Worm (Caenorhabditis elegans) whole organism, young adult: Measurements from ENCODE around the gene F48E3.6.

ENCODE experiments used
- B0261.1 ChIP-seq: sonication (generic microtip); optimal IDR thresholded peaks from 2 replicates; lab custom pipeline; 2016; ENCODE audit warnings: mild to moderate bottlenecking, missing genetic modification characterization, moderate library complexity, missing compliant biosample characterization
- C06A6.2 ChIP-seq: fragments of 200-800 bp; sonication (Bioruptor generic); conservative IDR thresholded peaks from 2 replicates; pipeline ENCODE4 v1.3.6; 2022; ENCODE audit warnings: missing genetic modification characterization, missing compliant biosample characterization
- D2030.7 ChIP-seq: fragments of 200-800 bp; sonication (Bioruptor generic); IDR thresholded peaks from 2 replicates; pipeline ENCODE4 v1.3.6; 2022; ENCODE audit warnings: missing genetic modification reagents, missing genetic modification characterization, missing compliant biosample characterization
- F22D6.2 ChIP-seq: sonication (generic microtip); optimal IDR thresholded peaks from 2 replicates; lab custom pipeline; 2016; ENCODE audit warnings: mild to moderate bottlenecking, missing genetic modification characterization, missing compliant biosample characterization
- F55B11.4 ChIP-seq: sonication (generic microtip); optimal IDR thresholded peaks from 2 replicates; lab custom pipeline; 2016; ENCODE audit warnings: missing compliant biosample characterization, missing genetic modification characterization, borderline replicate concordance; ENCODE audit not compliant: insufficient read depth
- F57C9.4 ChIP-seq: sonication (generic microtip); optimal IDR thresholded peaks from 2 replicates; lab custom pipeline; 2017; ENCODE audit warnings: mild to moderate bottlenecking, missing genetic modification characterization, missing compliant biosample characterization
- T26A5.8 ChIP-seq: sonication (generic microtip); optimal IDR thresholded peaks from 2 replicates; lab custom pipeline; 2016; ENCODE audit warnings: missing genetic modification characterization, missing compliant biosample characterization
- Y95B8A.8 ChIP-seq: fragments of 200-800 bp; sonication (Bioruptor generic); IDR thresholded peaks from 2 replicates; pipeline ENCODE4 v1.3.6; 2022; ENCODE audit warnings: missing genetic modification reagents, missing genetic modification characterization, missing compliant biosample characterization
- akir-1 ChIP-seq: fragments of 200-800 bp; sonication (Bioruptor generic); optimal IDR thresholded peaks from 2 replicates; lab custom pipeline; 2018; ENCODE audit warnings: mild to moderate bottlenecking, missing genetic modification characterization, moderate library complexity, missing compliant biosample characterization
- aptf-2 ChIP-seq: fragments of 200-800 bp; sonication (Bioruptor generic); conservative IDR thresholded peaks from 2 replicates; pipeline ENCODE4 v1.3.6; 2022; ENCODE audit warnings: missing genetic modification reagents, missing genetic modification characterization, missing compliant biosample characterization
- aptf-3 ChIP-seq: fragments of 200-800 bp; sonication (Bioruptor generic); IDR thresholded peaks from 2 replicates; pipeline ENCODE4 v1.3.6; 2022; ENCODE audit warnings: missing genetic modification characterization, missing compliant biosample characterization
- attf-6 ChIP-seq: fragments of 200-800 bp; sonication (Bioruptor generic); IDR thresholded peaks from 2 replicates; pipeline ENCODE4 v1.3.6; 2022; ENCODE audit warnings: missing genetic modification reagents, missing genetic modification characterization, missing compliant biosample characterization
- bed-1 ChIP-seq: fragments of 200-800 bp; sonication (Bioruptor generic); IDR thresholded peaks from 2 replicates; pipeline ENCODE4 v1.3.6; 2022; ENCODE audit warnings: missing genetic modification reagents, missing genetic modification characterization, missing compliant biosample characterization
- cebp-1 ChIP-seq, 2 experiments: fragments of 200-800 bp in 1 of 2; sonication (Bioruptor generic) in 1 of 2; sonication (generic microtip) in 1 of 2; IDR thresholded peaks in 1 of 2; optimal IDR thresholded peaks in 1 of 2; 2 replicates each; pipeline versions ENCODE4 v1.3.6 to Lab custom; 2017 to 2022; ENCODE audit warnings: missing compliant biosample characterization in 2 of 2, missing genetic modification characterization in 2 of 2, mild to moderate bottlenecking in 1 of 2, missing genetic modification reagents in 1 of 2, moderate library complexity in 1 of 2
- cebp-2 ChIP-seq: fragments of 200-800 bp; sonication (Bioruptor generic); IDR thresholded peaks from 2 replicates; pipeline ENCODE4 v1.3.6; 2022; ENCODE audit warnings: missing genetic modification characterization, missing compliant biosample characterization
- ceh-40 ChIP-seq: fragments of 200-800 bp; sonication (Bioruptor generic); IDR thresholded peaks from 2 replicates; pipeline ENCODE4 v1.3.6; 2022; ENCODE audit warnings: missing genetic modification characterization, missing compliant biosample characterization
- ceh-91 ChIP-seq: fragments of 200-800 bp; sonication (Bioruptor generic); IDR thresholded peaks from 2 replicates; pipeline ENCODE4 v1.3.6; 2022; ENCODE audit warnings: missing genetic modification reagents, missing genetic modification characterization, missing compliant biosample characterization
- die-1 ChIP-seq: sonication (generic microtip); optimal IDR thresholded peaks from 2 replicates; lab custom pipeline; 2016; ENCODE audit warnings: missing genotype, mild to moderate bottlenecking, missing genetic modification characterization, missing compliant biosample characterization
- efl-1 ChIP-seq: fragments of 150-350 bp; optimal IDR thresholded peaks from 2 replicates; lab custom pipeline; 2014; ENCODE audit warnings: missing biosample characterization, missing genetic modification reagents, missing genetic modification characterization
- ekl-4 ChIP-seq: fragments of 200-800 bp; sonication (Bioruptor generic); IDR thresholded peaks from 2 replicates; pipeline ENCODE4 v1.3.6; 2022; ENCODE audit warnings: missing genetic modification reagents, missing genetic modification characterization, missing compliant biosample characterization
- ets-4 ChIP-seq: fragments of 200-800 bp; sonication (Bioruptor generic); optimal IDR thresholded peaks from 2 replicates; lab custom pipeline; 2018; ENCODE audit warnings: mild to moderate bottlenecking, missing genetic modification characterization, missing compliant biosample characterization
- fkh-3 ChIP-seq: sonication (generic microtip); optimal IDR thresholded peaks from 2 replicates; lab custom pipeline; 2016; ENCODE audit warnings: mild to moderate bottlenecking, missing genetic modification characterization, missing compliant biosample characterization
- him-1 ChIP-seq: sonication (generic microtip); optimal IDR thresholded peaks from 2 replicates; lab custom pipeline; 2016; ENCODE audit warnings: missing genotype, missing genetic modification reagents, missing genetic modification characterization, missing compliant biosample characterization
- hlh-26 ChIP-seq: fragments of 200-800 bp; sonication (Bioruptor generic); conservative IDR thresholded peaks from 2 replicates; pipeline ENCODE4 v1.3.6; 2022; ENCODE audit warnings: missing genetic modification reagents, missing genetic modification characterization, missing compliant biosample characterization
- let-526 ChIP-seq: fragments of 200-800 bp; sonication (Bioruptor generic); IDR thresholded peaks from 2 replicates; pipeline ENCODE4 v1.3.6; 2022; ENCODE audit warnings: missing genetic modification reagents, missing genetic modification characterization, missing compliant biosample characterization
- lin-40 ChIP-seq: sonication (generic microtip); optimal IDR thresholded peaks from 2 replicates; lab custom pipeline; 2016; ENCODE audit warnings: missing genetic modification characterization, mild to moderate bottlenecking, missing compliant biosample characterization, missing genotype, missing genetic modification reagents
- lir-1 ChIP-seq: fragments of 200-800 bp; sonication (Bioruptor generic); conservative IDR thresholded peaks from 2 replicates; pipeline ENCODE4 v1.3.6; 2022; ENCODE audit warnings: missing genetic modification reagents, missing genetic modification characterization, missing compliant biosample characterization
- mcd-1 ChIP-seq: fragments of 200-800 bp; sonication (Bioruptor generic); IDR thresholded peaks from 2 replicates; pipeline ENCODE4 v1.3.6; 2022; ENCODE audit warnings: missing genetic modification reagents, missing genetic modification characterization, missing compliant biosample characterization
- mel-28 ChIP-seq: sonication (generic microtip); optimal IDR thresholded peaks from 2 replicates; lab custom pipeline; 2016; ENCODE audit warnings: borderline replicate concordance, mild to moderate bottlenecking, missing genetic modification characterization, missing compliant biosample characterization
- nhr-179 ChIP-seq: sonication (generic microtip); optimal IDR thresholded peaks from 2 replicates; lab custom pipeline; 2016; ENCODE audit warnings: mild to moderate bottlenecking, missing genetic modification characterization, missing compliant biosample characterization
- nhr-27 ChIP-seq: fragments of 200-800 bp; sonication (Bioruptor generic); optimal IDR thresholded peaks from 2 replicates; lab custom pipeline; 2018; ENCODE audit warnings: mild to moderate bottlenecking, missing genetic modification characterization, moderate library complexity, missing compliant biosample characterization
- pbrm-1 ChIP-seq: fragments of 200-800 bp; sonication (Bioruptor generic); IDR thresholded peaks from 2 replicates; pipeline ENCODE4 v1.3.6; 2022; ENCODE audit warnings: missing genetic modification reagents, missing genetic modification characterization, missing compliant biosample characterization
- rcor-1 ChIP-seq: fragments of 200-800 bp; sonication (Bioruptor generic); IDR thresholded peaks from 2 replicates; pipeline ENCODE4 v1.3.6; 2022; ENCODE audit warnings: missing genetic modification reagents, missing genetic modification characterization, missing compliant biosample characterization
- repo-1 ChIP-seq: sonication (generic microtip); optimal IDR thresholded peaks from 2 replicates; lab custom pipeline; 2017; ENCODE audit warnings: mild to moderate bottlenecking, missing genetic modification characterization, missing compliant biosample characterization
- sdz-38 ChIP-seq: sonication (generic microtip); optimal IDR thresholded peaks from 2 replicates; lab custom pipeline; 2016; ENCODE audit warnings: missing genotype, missing genetic modification characterization, missing compliant biosample characterization
- snpc-1.1 ChIP-seq: sonication (generic microtip); optimal IDR thresholded peaks from 2 replicates; lab custom pipeline; 2017; ENCODE audit warnings: missing genetic modification characterization, mild to moderate bottlenecking, missing compliant biosample characterization, antibody characterized with exemption, moderate library complexity, missing genotype, missing genetic modification reagents; ENCODE audit not compliant: insufficient read depth
- snpc-3.4 ChIP-seq: sonication (generic microtip); optimal IDR thresholded peaks from 2 replicates; lab custom pipeline; 2017; ENCODE audit warnings: missing genetic modification characterization, mild to moderate bottlenecking, missing compliant biosample characterization, antibody characterized with exemption, moderate library complexity, missing genotype, missing genetic modification reagents
- snpc-4 ChIP-seq, 5 experiments: fragments of 150-350 bp in 1 of 5; sonication (generic microtip) in 4 of 5; optimal IDR thresholded peaks; 2 replicates each; lab custom pipeline; 2014 to 2018; ENCODE audit warnings: missing genetic modification characterization in 5 of 5, missing biosample characterization in 3 of 5, antibody characterized with exemption in 2 of 5, mild to moderate bottlenecking in 2 of 5, missing compliant biosample characterization in 2 of 5, missing genotype in 2 of 5, moderate library complexity in 2 of 5, missing genetic modification reagents in 1 of 5
- somi-1 ChIP-seq: fragments of 200-800 bp; sonication (Bioruptor generic); optimal IDR thresholded peaks from 2 replicates; lab custom pipeline; 2018; ENCODE audit warnings: mild to moderate bottlenecking, missing genetic modification characterization, missing compliant biosample characterization
- tbp1 ChIP-seq: fragments of 200-800 bp; sonication (Bioruptor generic); optimal IDR thresholded peaks from 2 replicates; lab custom pipeline; 2018; ENCODE audit warnings: mild to moderate bottlenecking, missing genetic modification characterization, missing compliant biosample characterization
- tlf-1 ChIP-seq: fragments of 200-800 bp; sonication (Bioruptor generic); optimal IDR thresholded peaks from 2 replicates; lab custom pipeline; 2018; ENCODE audit warnings: mild to moderate bottlenecking, missing genetic modification characterization, missing compliant biosample characterization
- ztf-18 ChIP-seq: sonication (generic microtip); optimal IDR thresholded peaks from 2 replicates; lab custom pipeline; 2016; ENCODE audit warnings: missing genotype, mild to moderate bottlenecking, missing genetic modification characterization, missing compliant biosample characterization
- ztf-26 ChIP-seq: sonication (generic microtip); optimal IDR thresholded peaks from 2 replicates; lab custom pipeline; 2017; ENCODE audit warnings: missing genetic modification characterization, missing compliant biosample characterization
- ztf-6 ChIP-seq: fragments of 200-800 bp; sonication (Bioruptor generic); IDR thresholded peaks from 2 replicates; pipeline ENCODE4 v1.3.6; 2022; ENCODE audit warnings: missing genetic modification reagents, missing genetic modification characterization, missing compliant biosample characterization

The F48E3.6 gene

ce11 chrX:7522595-7522994 lies 19.9 kb upstream of the F48E3.6 start:
- no peak for TF ChIP-seq F57C9.4 (tag; lab: Kevin White, UChicago)
- TF ChIP-seq aptf-3 (GFP tag; lab: Robert Waterston, UW) = no peak
- TF ChIP-seq tbp1 (GFP tag; lab: Kevin White, UChicago) = no peak
- TF ChIP-seq attf-6 (GFP tag; lab: Robert Waterston, UW) = no peak
- TF ChIP-seq repo-1 = no peak
- no peak for TF ChIP-seq F55B11.4
- no peak for TF ChIP-seq ztf-26
- no peak for TF ChIP-seq B0261.1 (tag; lab: Kevin White, UChicago)

DNA sequence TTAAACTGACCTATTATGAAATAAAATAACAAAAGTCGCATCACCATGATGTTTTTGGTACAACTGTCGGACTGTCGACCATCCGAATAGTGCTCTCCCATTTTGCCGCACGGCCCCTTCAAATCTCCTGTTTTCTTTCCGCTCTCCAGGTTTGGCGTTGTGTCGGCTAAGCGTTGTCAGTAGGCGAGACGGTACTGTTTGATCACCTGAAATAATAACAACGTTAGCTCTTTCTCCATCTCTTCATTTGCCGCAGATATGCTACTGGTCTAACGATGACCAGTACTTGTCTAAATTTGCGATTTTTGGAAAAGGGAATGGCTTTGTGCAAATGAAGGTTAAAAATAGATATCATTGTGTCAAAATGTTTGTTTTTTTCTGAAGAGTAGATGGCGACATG lies 16.9 kb upstream of the F48E3.6 start, which contains the start of gene chts-1:
Gene chts-1, minus strand, starts transcription at position 101 of the 400 bp plus-strand sequence.
- TF ChIP-seq lin-40 (tag; lab: Kevin White, UChicago) (no peak), ztf-6 (no peak), hlh-26 (GFP tag; lab: Robert Waterston, UW) (no peak), tbp1 (GFP tag; lab: Kevin White, UChicago) (no peak), somi-1 (GFP tag; lab: Kevin White, UChicago) (no peak), snpc-3.4 (no peak), F22D6.2 (tag; lab: Kevin White, UChicago) (no peak), ets-4 (GFP tag; lab: Kevin White, UChicago) (no peak), sdz-38 (no peak), bed-1 (GFP tag; lab: Robert Waterston, UW) (no peak), nhr-179 (tag; lab: Kevin White, UChicago) (no peak), aptf-3 (GFP tag; lab: Robert Waterston, UW) (no peak), D2030.7 (GFP tag; lab: Robert Waterston, UW) (no peak), let-526 (GFP tag; lab: Robert Waterston, UW) (no peak), him-1 (tag; lab: Kevin White, UChicago) (no peak), ceh-40 (GFP tag; lab: Robert Waterston, UW) (no peak), mcd-1 (no peak), snpc-1.1 (no peak), mel-28 (tag; lab: Kevin White, UChicago) (no peak)

DNA sequence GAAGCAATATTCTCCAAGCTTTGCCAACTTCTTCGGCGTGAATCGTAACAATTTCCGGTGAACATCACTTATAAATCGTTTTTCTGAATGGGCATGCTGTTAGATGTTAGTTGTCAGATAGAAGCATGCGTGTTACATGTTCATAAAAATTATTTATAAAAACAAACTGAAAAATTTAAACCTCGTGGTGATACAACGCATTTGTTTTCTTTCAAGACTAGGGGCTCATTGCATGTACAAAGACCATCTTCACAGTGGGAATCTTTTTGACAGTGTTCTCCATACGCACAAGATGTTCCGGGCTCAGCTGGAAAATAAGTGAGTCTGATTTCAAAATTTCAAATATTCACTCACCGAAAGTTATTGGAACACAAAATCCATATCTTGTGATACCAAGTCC lies 10.0 kb upstream of the F48E3.6 start:
- TF ChIP-seq tlf-1 (GFP tag; lab: Kevin White, UChicago) (no peak), ztf-6 (no peak), ekl-4 (GFP tag; lab: Robert Waterston, UW) (no peak), B0261.1 (tag; lab: Kevin White, UChicago) (no peak), cebp-1 (GFP tag; IDR thresholded peaks at IDR 0.05; lab: Robert Waterston, UW) (no peak), cebp-1 (tag; optimal IDR thresholded peaks at IDR 0.05; lab: Kevin White, UChicago) (no peak), lir-1 (GFP tag; lab: Robert Waterston, UW) (no peak), akir-1 (no peak), fkh-3 (tag; lab: Kevin White, UChicago) (no peak), efl-1 (GFP tag; lab: Kevin White, UChicago) (no peak), aptf-2 (GFP tag; lab: Robert Waterston, UW) (no peak), die-1 (tag; lab: Kevin White, UChicago) (no peak), C06A6.2 (GFP tag; lab: Robert Waterston, UW) (no peak)

DNA sequence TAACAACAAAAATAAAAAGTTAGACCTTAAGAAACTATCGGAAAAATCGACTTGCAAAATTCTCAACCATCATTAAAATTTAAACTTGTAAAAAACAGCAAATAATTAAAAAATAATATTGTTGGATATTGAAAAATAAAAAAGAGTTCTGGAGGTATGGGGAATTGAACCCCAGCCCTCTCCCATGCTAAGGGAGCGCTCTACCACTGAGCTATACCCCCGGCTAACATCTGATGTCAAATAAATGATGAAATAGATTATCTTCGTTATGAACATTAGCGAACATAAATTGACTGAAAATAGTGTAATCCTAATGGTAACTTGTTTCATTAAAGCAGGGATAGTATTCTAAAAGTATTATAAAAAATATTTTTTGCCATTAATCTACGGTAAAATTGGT lies 4.4 kb upstream of the F48E3.6 start:
- no peak for TF ChIP-seq T26A5.8
- TF ChIP-seq cebp-2 = no peak
- TF ChIP-seq pbrm-1 (GFP tag; lab: Robert Waterston, UW) = peak; percentile 51; the same call in 1 of the 2 replicates
- TF ChIP-seq tbp1 (GFP tag; lab: Kevin White, UChicago) = peak; percentile 90
- peak; percentile 52 for TF ChIP-seq snpc-3.4
- TF ChIP-seq rcor-1 (GFP tag; lab: Robert Waterston, UW) = no peak
- TF ChIP-seq nhr-27 = no peak
- TF ChIP-seq Y95B8A.8 = no peak
- no peak for TF ChIP-seq ceh-91 (GFP tag; lab: Robert Waterston, UW)
- peak; percentile 52 for TF ChIP-seq ztf-18 (tag; lab: Kevin White, UChicago)
- 0 out of 2 replicates have a peak, but pooled peaks have one; percentile 10 for TF ChIP-seq ztf-6
- peak; percentile 79 for TF ChIP-seq die-1 (tag; lab: Kevin White, UChicago)
- no peak for TF ChIP-seq snpc-4 (GFP tag; optimal IDR thresholded peaks at IDR 0.05; lab: Kevin White, UChicago)
- TF ChIP-seq snpc-4 (tag; optimal IDR thresholded peaks at IDR 0.05; lab: Kevin White, UChicago) = no peak
